Fruit fly (Drosophila melanogaster): ENCODE results near the gene CG5377.

dm6 chr3R:22487037-22487492 is 19.1 kb upstream of the CG5377 start, which contains the start of gene Pfdn5:
- TF ChIP-seq h (optimal IDR thresholded peaks at IDR 0.05) (no peak), Sin3A (optimal IDR thresholded peaks at IDR 0.05) (no peak), Myc (optimal IDR thresholded peaks at IDR 0.05) (no peak)

Measured in Kc167 (cell line).